Worm (Caenorhabditis elegans): ENCODE data around the gene F39G3.4.
A peak's percentile ranks its signal among the peaks of the same experiment; 100 is the strongest.

The F39G3.4 gene

DNA sequence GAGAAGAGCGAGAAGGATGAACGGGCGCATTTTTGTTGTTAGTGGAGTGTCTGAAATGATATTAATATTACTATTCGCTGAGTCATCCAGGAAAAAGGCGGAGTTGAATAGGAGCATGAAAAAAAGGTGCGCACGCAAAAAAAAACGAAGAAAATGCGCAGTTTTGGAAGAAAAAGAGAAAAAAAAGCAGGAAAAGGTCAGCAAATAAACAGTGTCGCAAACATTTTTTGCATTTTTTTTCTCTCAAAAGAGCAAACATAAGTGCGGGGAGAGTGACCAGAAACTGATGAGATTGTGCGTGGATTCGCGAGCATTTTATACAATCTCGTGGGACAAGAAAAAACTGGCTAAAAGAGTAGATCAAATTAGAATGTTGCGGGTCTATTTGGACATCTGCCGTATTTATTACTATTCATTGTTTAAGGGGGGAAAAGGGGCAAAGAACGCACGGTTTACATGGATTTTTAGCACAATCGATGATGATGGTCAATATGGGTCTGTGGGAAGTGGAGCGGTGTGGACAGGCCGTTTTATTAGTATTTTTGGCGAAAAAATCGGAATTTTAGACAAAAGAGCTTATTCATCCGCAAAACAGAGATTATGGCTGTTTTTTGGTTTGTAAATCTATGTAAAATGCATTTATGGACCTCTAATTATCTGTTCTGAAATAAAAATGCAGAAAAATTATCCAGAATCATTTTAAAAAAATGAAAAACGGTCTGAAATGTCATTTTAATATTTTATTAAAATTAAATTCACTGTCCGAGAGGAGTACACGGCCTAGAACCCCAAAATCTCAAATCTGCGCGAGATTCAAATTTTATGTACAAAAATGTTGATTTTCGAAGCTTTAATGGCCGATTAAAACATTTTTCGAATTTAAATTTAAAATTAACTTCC, 31.9 kb upstream of the F39G3.4 start, which contains the start of gene cpg-8:
TSS of gene cpg-8 (minus strand) at position 51 of the 900 bp plus-strand sequence.
- TF ChIP-seq egl-44 (GFP tag; IDR thresholded peaks at IDR 0.05) (no peak), ets-4 (GFP tag; optimal IDR thresholded peaks at IDR 0.05) (no peak), tbp1 (GFP tag; optimal IDR thresholded peaks at IDR 0.05) (no peak), egl-18 (GFP tag; IDR thresholded peaks at IDR 0.05) (no peak), ztf-26 (tag; optimal IDR thresholded peaks at IDR 0.05) (no peak), D2030.7 (GFP tag; IDR thresholded peaks at IDR 0.05) (peak; percentile 36; the same call in 1 of the 2 replicates), akir-1 (GFP tag; optimal IDR thresholded peaks at IDR 0.05) (no peak), ceh-40 (GFP tag; IDR thresholded peaks at IDR 0.05) (no peak), B0336.3 (GFP tag; IDR thresholded peaks at IDR 0.05) (peak; percentile 15; the same call in 1 of the 2 replicates), madf-3 (GFP tag; IDR thresholded peaks at IDR 0.05) (no peak), Y56A3A.18 (GFP tag; IDR thresholded peaks at IDR 0.05) (no peak), mcd-1 (GFP tag; IDR thresholded peaks at IDR 0.05) (no peak), efl-1 (GFP tag; optimal IDR thresholded peaks at IDR 0.05) (peak; percentile 26), F39B2.1 (GFP tag; IDR thresholded peaks at IDR 0.05) (no peak), ceh-100 (GFP tag; IDR thresholded peaks at IDR 0.05) (no peak), hmg-20 (GFP tag; IDR thresholded peaks at IDR 0.05) (no peak), hmg-1.2 (GFP tag; IDR thresholded peaks at IDR 0.05) (0 out of 2 replicates have a peak, but pooled peaks have one; percentile 6), lin-54 (GFP tag; optimal IDR thresholded peaks at IDR 0.05) (peak; percentile 17), hlh-12 (tag; optimal IDR thresholded peaks at IDR 0.05) (no peak), tbx-9 (tag; optimal IDR thresholded peaks at IDR 0.05; ENCODE audit: borderline replicate concordance) (no peak), let-607 (tag; optimal IDR thresholded peaks at IDR 0.05) (no peak), F23B12.7 (tag; optimal IDR thresholded peaks at IDR 0.05; ENCODE audit: insufficient read depth) (no peak), nhr-90 (tag; optimal IDR thresholded peaks at IDR 0.05) (no peak), dpl-1 (GFP tag; optimal IDR thresholded peaks at IDR 0.05) (peak; percentile 17), bed-2 (GFP tag; IDR thresholded peaks at IDR 0.05) (no peak), rcor-1 (GFP tag; IDR thresholded peaks at IDR 0.05) (no peak), unc-130 (GFP tag; optimal IDR thresholded peaks at IDR 0.05) (no peak), B0019.2 (GFP tag; conservative IDR thresholded peaks at IDR 0.05) (no peak), K12H6.12 (tag; optimal IDR thresholded peaks at IDR 0.05) (no peak), snpc-1.1 (tag; optimal IDR thresholded peaks at IDR 0.05; ENCODE audit: insufficient read depth) (no peak), lsl-1 (GFP tag; optimal IDR thresholded peaks at IDR 0.05) (no peak), ekl-4 (GFP tag; IDR thresholded peaks at IDR 0.05) (no peak), ceh-91 (GFP tag; IDR thresholded peaks at IDR 0.05) (no peak), ceh-58 (GFP tag; IDR thresholded peaks at IDR 0.05) (no peak), ama-1 (optimal IDR thresholded peaks at IDR 0.05) (no peak), ama-1 (GFP tag; optimal IDR thresholded peaks at IDR 0.05) (no peak), zfh-2 (GFP tag; conservative IDR thresholded peaks at IDR 0.05) (no peak), Y95B8A.8 (GFP tag; IDR thresholded peaks at IDR 0.05) (no peak), F57C9.4 (tag; optimal IDR thresholded peaks at IDR 0.05) (no peak), ZK185.1 (tag; optimal IDR thresholded peaks at IDR 0.05; ENCODE audit: poor library complexity, severe bottlenecking) (no peak), athp-1 (tag; optimal IDR thresholded peaks at IDR 0.05) (no peak), sdz-38 (tag; optimal IDR thresholded peaks at IDR 0.05) (no peak), somi-1 (GFP tag; optimal IDR thresholded peaks at IDR 0.05) (no peak), chd-7 (tag; optimal IDR thresholded peaks at IDR 0.05) (no peak), T07F8.4 (tag; optimal IDR thresholded peaks at IDR 0.05) (no peak), dpff-1 (tag; optimal IDR thresholded peaks at IDR 0.05) (no peak), madf-8 (GFP tag; conservative IDR thresholded peaks at IDR 0.05) (peak; percentile 53), Y53F4B.3 (GFP tag; IDR thresholded peaks at IDR 0.05) (no peak)

Data from whole organism, young adult.